Fruit fly (Drosophila melanogaster): Measurements from ENCODE around the gene NTPase.

The NTPase gene

dm6 chr2L:2897024-2897549, 11.4 kb upstream of the NTPase start (continued):
- TF ChIP-seq Xrp1 (GFP tag; IDR thresholded peaks at IDR 0.05) (peak; percentile 92), CG2116 (GFP tag; optimal IDR thresholded peaks at IDR 0.05) (peak; percentile 43), tin (GFP tag; optimal IDR thresholded peaks at IDR 0.05) (peak; percentile 84), grn (GFP tag; optimal IDR thresholded peaks at IDR 0.05) (peak; percentile 35), PHDP (tag; optimal IDR thresholded peaks at IDR 0.05) (peak; percentile 83), CG7839 (tag; optimal IDR thresholded peaks at IDR 0.05) (peak; percentile 84), rib (GFP tag; IDR thresholded peaks at IDR 0.05) (no peak; the same call in 1 of the 2 replicates), Nf-YB (GFP tag; optimal IDR thresholded peaks at IDR 0.05) (peak; percentile 32), B-H1 (GFP tag; IDR thresholded peaks at IDR 0.05) (peak; percentile 73), CG11504 (tag; optimal IDR thresholded peaks at IDR 0.05) (peak; percentile 83), dati (GFP tag; IDR thresholded peaks at IDR 0.05) (peak; percentile 70), NK7.1 (GFP tag; optimal IDR thresholded peaks at IDR 0.05) (peak; percentile 49), luna (GFP tag; optimal IDR thresholded peaks at IDR 0.05) (no peak), mirr (GFP tag; optimal IDR thresholded peaks at IDR 0.05) (peak; percentile 64), trem (tag; optimal IDR thresholded peaks at IDR 0.05) (peak; percentile 56), cato (GFP tag; optimal IDR thresholded peaks at IDR 0.05; ENCODE audit: borderline replicate concordance) (peak; percentile 73), CG31224 (GFP tag; IDR thresholded peaks at IDR 0.05) (peak; percentile 69), CG12071 (GFP tag; optimal IDR thresholded peaks at IDR 0.05) (peak; percentile 36), CG6175 (GFP tag; IDR thresholded peaks at IDR 0.05) (peak; percentile 26; the same call in 1 of the 3 replicates), sim (GFP tag; IDR thresholded peaks at IDR 0.05) (peak; percentile 82), tio (GFP tag; optimal IDR thresholded peaks at IDR 0.05) (peak; percentile 84), phol (tag; optimal IDR thresholded peaks at IDR 0.05) (peak; percentile 70), zfh1 (GFP tag; IDR thresholded peaks at IDR 0.05) (peak; percentile 87), eyg (GFP tag; optimal IDR thresholded peaks at IDR 0.05) (peak; percentile 74), z (GFP tag; IDR thresholded peaks at IDR 0.05) (no peak), ro (GFP tag; IDR thresholded peaks at IDR 0.05) (peak; percentile 26; the same call in 1 of the 2 replicates), CG4707 (GFP tag; optimal IDR thresholded peaks at IDR 0.05) (no peak), CG9876 (GFP tag; optimal IDR thresholded peaks at IDR 0.05) (peak; percentile 79), scrt (GFP tag; optimal IDR thresholded peaks at IDR 0.05) (peak; percentile 25), pum (GFP tag; optimal IDR thresholded peaks at IDR 0.05) (peak; percentile 87), lab (GFP tag; optimal IDR thresholded peaks at IDR 0.05) (peak; percentile 76), CG11696 (GFP tag; IDR thresholded peaks at IDR 0.05) (peak; percentile 48), gcm (GFP tag; optimal IDR thresholded peaks at IDR 0.05) (peak; percentile 67), Dip2 (GFP tag; IDR thresholded peaks at IDR 0.05) (no peak), lov (optimal IDR thresholded peaks at IDR 0.05) (no peak), lov (GFP tag; IDR thresholded peaks at IDR 0.05) (no peak; the same call in 2 of the 3 replicates), CG18262 (tag; optimal IDR thresholded peaks at IDR 0.05) (peak; percentile 77), Deaf1 (tag; optimal IDR thresholded peaks at IDR 0.05) (peak; percentile 19), CG10462 (GFP tag; optimal IDR thresholded peaks at IDR 0.05) (peak; percentile 69), CG4360 (GFP tag; IDR thresholded peaks at IDR 0.05) (peak; percentile 96), Side (GFP tag; optimal IDR thresholded peaks at IDR 0.05) (peak; percentile 76), pho (GFP tag; optimal IDR thresholded peaks at IDR 0.05) (peak; percentile 56), ci (GFP tag; IDR thresholded peaks at IDR 0.05) (peak; percentile 93), Hr3 (GFP tag; optimal IDR thresholded peaks at IDR 0.05) (peak; percentile 83), Ssrp (tag; optimal IDR thresholded peaks at IDR 0.05) (peak; percentile 83), salm (tag; optimal IDR thresholded peaks at IDR 0.05) (peak; percentile 54), ERR (GFP tag; optimal IDR thresholded peaks at IDR 0.05) (peak; percentile 66), fd3F (GFP tag; optimal IDR thresholded peaks at IDR 0.05) (peak; percentile 41), btn (GFP tag; optimal IDR thresholded peaks at IDR 0.05) (peak; percentile 81), bab2 (GFP tag; optimal IDR thresholded peaks at IDR 0.05) (peak; percentile 85), CG8089 (GFP tag; optimal IDR thresholded peaks at IDR 0.05) (peak; percentile 88)

All from whole organism, embryonic.